Fruit fly (Drosophila melanogaster) whole organism, embryonic: ENCODE measurements around the gene CG32298.

ENCODE experiments used
- Aef1 ChIP-seq: fragments of 200-800 bp; sonication (Bioruptor generic); IDR thresholded peaks from 3 replicates; pipeline ENCODE4 v1.3.6; 2022; ENCODE audit warnings: missing biosample characterization, missing genetic modification characterization
- CG1024 ChIP-seq: fragments of 200-800 bp; sonication (Bioruptor generic); IDR thresholded peaks from 2 replicates; pipeline ENCODE4 v1.3.6; 2022; ENCODE audit warnings: missing biosample characterization, missing genetic modification characterization
- CG10543 ChIP-seq: fragments of 200-800 bp; sonication (Bioruptor generic); optimal IDR thresholded peaks from 3 replicates; lab custom pipeline; 2017; ENCODE audit warnings: missing biosample characterization, mild to moderate bottlenecking, missing genetic modification characterization, moderate library complexity
- CG12155 ChIP-seq: fragments of 200-800 bp; sonication (Bioruptor generic); optimal IDR thresholded peaks from 3 replicates; lab custom pipeline; 2016; ENCODE audit warnings: missing biosample characterization, missing genetic modification characterization
- CG12391 ChIP-seq: fragments of 200-800 bp; sonication (Bioruptor generic); optimal IDR thresholded peaks from 3 replicates; lab custom pipeline; 2018; ENCODE audit warnings: missing biosample characterization, mild to moderate bottlenecking, missing genetic modification characterization, moderate library complexity
- CG13287 ChIP-seq: fragments of 200-800 bp; sonication (Bioruptor generic); IDR thresholded peaks from 2 replicates; pipeline ENCODE4 v1.3.6; 2022; ENCODE audit warnings: missing biosample characterization, missing genetic modification characterization; ENCODE audit not compliant: partially characterized antibody
- CG14667 ChIP-seq: fragments of 200-800 bp; sonication (Bioruptor generic); IDR thresholded peaks from 2 replicates; pipeline ENCODE4 v1.3.6; 2022; ENCODE audit warnings: missing biosample characterization, missing genetic modification characterization
- CG15601 ChIP-seq: fragments of 200-800 bp; sonication (Bioruptor generic); optimal IDR thresholded peaks from 3 replicates; lab custom pipeline; 2019; ENCODE audit warnings: missing biosample characterization, mild to moderate bottlenecking, missing genetic modification characterization, moderate library complexity
- CG17802 ChIP-seq: fragments of 200-800 bp; sonication (Bioruptor generic); optimal IDR thresholded peaks from 2 replicates; lab custom pipeline; 2018; ENCODE audit warnings: missing biosample characterization, mild to moderate bottlenecking, missing genetic modification characterization, moderate library complexity
- CG17829 ChIP-seq: fragments of 200-800 bp; optimal IDR thresholded peaks from 2 replicates; lab custom pipeline; 2019; ENCODE audit warnings: missing biosample characterization, mild to moderate bottlenecking, missing genetic modification characterization, moderate library complexity
- CG2116 ChIP-seq: fragments of 200-800 bp; sonication (Bioruptor generic); optimal IDR thresholded peaks from 3 replicates; lab custom pipeline; 2018; ENCODE audit warnings: missing biosample characterization, mild to moderate bottlenecking, missing genetic modification characterization
- CG2120 ChIP-seq: fragments of 200-800 bp; sonication (Bioruptor generic); optimal IDR thresholded peaks from 3 replicates; lab custom pipeline; 2016; ENCODE audit warnings: missing biosample characterization, missing genetic modification characterization
- CG3065 ChIP-seq: fragments of 200-800 bp; sonication (Bioruptor generic); optimal IDR thresholded peaks from 2 replicates; lab custom pipeline; 2016; ENCODE audit warnings: missing biosample characterization, missing genetic modification characterization
- CG32772 ChIP-seq: fragments of 200-800 bp; sonication (Bioruptor generic); IDR thresholded peaks from 2 replicates; pipeline ENCODE4 v1.3.6; 2022; ENCODE audit warnings: missing biosample characterization, missing genetic modification characterization
- CG33213 ChIP-seq: fragments of 200-800 bp; sonication (Bioruptor generic); optimal IDR thresholded peaks from 3 replicates; lab custom pipeline; 2016; ENCODE audit warnings: missing biosample characterization, missing genetic modification characterization
- CG5245 ChIP-seq: fragments of 200-800 bp; sonication (Bioruptor generic); optimal IDR thresholded peaks from 3 replicates; lab custom pipeline; 2016; ENCODE audit warnings: missing biosample characterization, missing genetic modification characterization
- CG6175 ChIP-seq: fragments of 200-800 bp; sonication (Bioruptor generic); IDR thresholded peaks from 3 replicates; pipeline ENCODE4 v1.3.6; 2022; ENCODE audit warnings: missing biosample characterization, missing genetic modification characterization
- CG8359 ChIP-seq: fragments of 200-800 bp; sonication (Bioruptor generic); optimal IDR thresholded peaks from 2 replicates; lab custom pipeline; 2017; ENCODE audit warnings: missing biosample characterization, mild to moderate bottlenecking, missing genetic modification characterization, borderline replicate concordance
- CG8765 ChIP-seq: fragments of 200-800 bp; sonication (Bioruptor generic); IDR thresholded peaks from 2 replicates; pipeline ENCODE4 v1.3.6; 2022; ENCODE audit warnings: missing biosample characterization, missing genetic modification characterization
- CG8924 ChIP-seq: fragments of 200-800 bp; optimal IDR thresholded peaks from 3 replicates; lab custom pipeline; 2019; ENCODE audit warnings: missing biosample characterization, mild to moderate bottlenecking, missing genetic modification characterization, moderate library complexity
- CG9727 ChIP-seq: fragments of 200-800 bp; sonication (Bioruptor generic); optimal IDR thresholded peaks from 3 replicates; lab custom pipeline; 2017; ENCODE audit warnings: missing biosample characterization, mild to moderate bottlenecking, missing genetic modification characterization
- CkIIα-i1 ChIP-seq: fragments of 200-800 bp; sonication (Bioruptor generic); IDR thresholded peaks from 2 replicates; pipeline ENCODE4 v1.3.6; 2022; ENCODE audit warnings: missing biosample characterization, missing genetic modification characterization
- E2f1 ChIP-seq: fragments of 200-800 bp; sonication (Bioruptor generic); IDR thresholded peaks from 2 replicates; pipeline ENCODE4 v1.3.6; 2022; ENCODE audit warnings: missing biosample characterization, missing genetic modification characterization
- Hr3 ChIP-seq: fragments of 200-800 bp; sonication (Bioruptor generic); optimal IDR thresholded peaks from 3 replicates; lab custom pipeline; 2016; ENCODE audit warnings: missing biosample characterization, missing genetic modification characterization
- Hsf ChIP-seq: fragments of 200-800 bp; sonication (Bioruptor generic); optimal IDR thresholded peaks from 3 replicates; lab custom pipeline; 2016; ENCODE audit warnings: missing biosample characterization, missing genetic modification characterization
- Nf-YB ChIP-seq: fragments of 200-800 bp; sonication (Bioruptor generic); optimal IDR thresholded peaks from 3 replicates; lab custom pipeline; 2019; ENCODE audit warnings: missing biosample characterization, mild to moderate bottlenecking, missing genetic modification characterization, moderate library complexity
- Rfx ChIP-seq: fragments of 200-800 bp; sonication (Bioruptor generic); IDR thresholded peaks from 2 replicates; pipeline ENCODE4 v1.3.6; 2022; ENCODE audit warnings: missing biosample characterization, missing genetic modification characterization
- Sin3A ChIP-seq: fragments of >200 bp; optimal IDR thresholded peaks from 2 replicates; lab custom pipeline; 2018
- Sry-β ChIP-seq: fragments of 200-800 bp; sonication (Bioruptor generic); optimal IDR thresholded peaks from 2 replicates; lab custom pipeline; 2018; ENCODE audit warnings: missing biosample characterization, mild to moderate bottlenecking, missing genetic modification characterization, moderate library complexity
- Xbp1 ChIP-seq: fragments of 200-800 bp; sonication (Bioruptor generic); optimal IDR thresholded peaks from 3 replicates; lab custom pipeline; 2016; ENCODE audit warnings: missing biosample characterization, mild to moderate bottlenecking, missing genetic modification characterization
- abd-A ChIP-seq: fragments of 200-800 bp; sonication (Bioruptor generic); optimal IDR thresholded peaks from 3 replicates; lab custom pipeline; 2019; ENCODE audit warnings: missing biosample characterization, mild to moderate bottlenecking, missing genetic modification characterization, moderate library complexity
- aop ChIP-seq: fragments of 200-800 bp; sonication (Bioruptor generic); IDR thresholded peaks from 2 replicates; pipeline ENCODE4 v1.3.6; 2022; ENCODE audit warnings: missing biosample characterization, missing genetic modification characterization
- az2 ChIP-seq: fragments of 200-800 bp; sonication (Bioruptor generic); optimal IDR thresholded peaks from 3 replicates; lab custom pipeline; 2016; ENCODE audit warnings: missing biosample characterization, missing genetic modification characterization
- bcd ChIP-seq: fragments of 200-800 bp; sonication (Bioruptor generic); optimal IDR thresholded peaks from 2 replicates; lab custom pipeline; 2017; ENCODE audit warnings: missing biosample characterization, mild to moderate bottlenecking, missing genetic modification characterization
- chm ChIP-seq: fragments of 200-800 bp; sonication (Bioruptor generic); IDR thresholded peaks from 2 replicates; pipeline ENCODE4 v1.3.6; 2022; ENCODE audit warnings: missing biosample characterization, missing genetic modification characterization
- dmrt11E ChIP-seq: fragments of 200-800 bp; sonication (Bioruptor generic); optimal IDR thresholded peaks from 3 replicates; lab custom pipeline; 2018; ENCODE audit warnings: missing biosample characterization, mild to moderate bottlenecking, missing genetic modification characterization, moderate library complexity
- dpn ChIP-seq, 2 experiments: fragments of 200-800 bp; sonication (Bioruptor generic); optimal IDR thresholded peaks; 3 replicates each; lab custom pipeline; 2016; ENCODE audit warnings: missing biosample characterization in 2 of 2, missing genetic modification characterization in 2 of 2
- fd3F ChIP-seq: fragments of 200-800 bp; sonication (Bioruptor generic); optimal IDR thresholded peaks from 2 replicates; lab custom pipeline; 2018; ENCODE audit warnings: missing biosample characterization, mild to moderate bottlenecking, missing genetic modification characterization, moderate library complexity
- grau ChIP-seq: fragments of 200-800 bp; optimal IDR thresholded peaks from 3 replicates; lab custom pipeline; 2019; ENCODE audit warnings: missing biosample characterization, mild to moderate bottlenecking, missing genetic modification characterization, moderate library complexity
- gsb ChIP-seq: fragments of 200-800 bp; sonication (Bioruptor generic); IDR thresholded peaks from 2 replicates; pipeline ENCODE4 v1.3.6; 2022; ENCODE audit warnings: missing biosample characterization, missing genetic modification characterization
- h ChIP-seq: fragments of >200 bp; optimal IDR thresholded peaks from 2 replicates; lab custom pipeline; 2017
- jing ChIP-seq: fragments of 200-800 bp; sonication (Bioruptor generic); optimal IDR thresholded peaks from 2 replicates; lab custom pipeline; 2018; ENCODE audit warnings: missing biosample characterization, mild to moderate bottlenecking, missing genetic modification characterization
- nerfin-2 ChIP-seq: fragments of 200-800 bp; sonication (Bioruptor generic); IDR thresholded peaks from 2 replicates; pipeline ENCODE4 v1.3.6; 2022; ENCODE audit warnings: missing biosample characterization, missing genetic modification characterization; ENCODE audit not compliant: partially characterized antibody
- nom ChIP-seq: fragments of 200-800 bp; sonication (Bioruptor generic); optimal IDR thresholded peaks from 2 replicates; lab custom pipeline; 2017; ENCODE audit warnings: missing biosample characterization, missing genetic modification characterization, mild to moderate bottlenecking, moderate library complexity, missing genetic modification reagents
- pfk ChIP-seq: fragments of 200-800 bp; sonication (Bioruptor generic); optimal IDR thresholded peaks from 2 replicates; lab custom pipeline; 2018; ENCODE audit warnings: missing biosample characterization, mild to moderate bottlenecking, missing genetic modification characterization, moderate library complexity
- prd ChIP-seq, 3 experiments: fragments of >200 bp in 2 of 3; fragments of 200-800 bp in 1 of 3; sonication (Bioruptor generic) in 1 of 3; optimal IDR thresholded peaks in 2 of 3; IDR thresholded peaks in 1 of 3; 2 replicates in 2 of 3; 3 replicates in 1 of 3; pipeline versions ENCODE4 v1.3.6 to Lab custom; 2017 to 2022; ENCODE audit warnings: missing biosample characterization in 1 of 3, missing genetic modification characterization in 1 of 3
- sens-2 ChIP-seq: fragments of 200-800 bp; sonication (Bioruptor generic); IDR thresholded peaks from 2 replicates; pipeline ENCODE4 v1.3.6; 2022; ENCODE audit warnings: missing biosample characterization, missing genetic modification characterization
- sima ChIP-seq: fragments of 200-800 bp; sonication (Bioruptor generic); optimal IDR thresholded peaks from 2 replicates; lab custom pipeline; 2016; ENCODE audit warnings: missing biosample characterization, missing genetic modification characterization
- ttk ChIP-seq: fragments of 200-800 bp; sonication (Bioruptor generic); IDR thresholded peaks from 2 replicates; pipeline ENCODE4 v2.1.2; 2022; ENCODE audit warnings: missing biosample characterization, missing genetic modification characterization
- wdn ChIP-seq: fragments of 200-800 bp; sonication (Bioruptor generic); IDR thresholded peaks from 2 replicates; pipeline ENCODE4 v1.3.6; 2022; ENCODE audit warnings: missing biosample characterization, missing genetic modification characterization
- zfh1 ChIP-seq: fragments of 200-800 bp; sonication (Bioruptor generic); IDR thresholded peaks from 3 replicates; pipeline ENCODE4 v1.3.6; 2022; ENCODE audit warnings: missing biosample characterization, missing genetic modification characterization

The CG32298 gene

dm6 chr3L:2371882-2372281 lies 18.9 kb downstream of the CG32298 start, which contains the start of the genes CG1317 and CG8993 (continued):
- no peak for TF ChIP-seq pfk (GFP tag; lab: Kevin White, UChicago)
- no peak for TF ChIP-seq CG17802 (tag; lab: Kevin White, UChicago)
- TF ChIP-seq abd-A (tag; lab: Kevin White, UChicago), result peak; percentile 76
- peak; percentile 41; the same call in 1 of the 2 replicates for TF ChIP-seq nerfin-2 (GFP tag; lab: Robert Waterston, UW)
- no peak for TF ChIP-seq h (lab: Kevin White, UChicago)
- TF ChIP-seq CG2120 (GFP tag; lab: Kevin White, UChicago), result peak; percentile 42
- no peak for TF ChIP-seq jing (GFP tag; lab: Kevin White, UChicago)
- TF ChIP-seq Nf-YB (GFP tag; lab: Kevin White, UChicago), result no peak
- no peak for TF ChIP-seq bcd (GFP tag; lab: Kevin White, UChicago)
- TF ChIP-seq chm, result no peak
- peak; percentile 55 for TF ChIP-seq Xbp1 (GFP tag; lab: Kevin White, UChicago)
- TF ChIP-seq dpn (GFP tag; optimal IDR thresholded peaks at IDR 0.05; lab: Kevin White, UChicago), result peak in 1 of 2 experiments; percentile 62
- peak; percentile 83 for TF ChIP-seq CG12391 (tag; lab: Kevin White, UChicago)
- TF ChIP-seq CG8924 (tag; lab: Kevin White, UChicago), result peak; percentile 54
- TF ChIP-seq fd3F (GFP tag; lab: Kevin White, UChicago), result peak; percentile 1
- no peak for TF ChIP-seq CG8359 (GFP tag; lab: Kevin White, UChicago)
- peak; percentile 42 for TF ChIP-seq CG10543 (GFP tag; lab: Kevin White, UChicago)
- peak; percentile 86 for TF ChIP-seq CG13287 (GFP tag; lab: Robert Waterston, UW)
- TF ChIP-seq CG12155 (GFP tag; lab: Kevin White, UChicago), result peak; percentile 31
- TF ChIP-seq aop (GFP tag; lab: Robert Waterston, UW), result no peak
- no peak for TF ChIP-seq wdn (GFP tag; lab: Robert Waterston, UW)
- TF ChIP-seq Sry-β, result peak; percentile 73
- TF ChIP-seq CkIIα-i1 (GFP tag; lab: Robert Waterston, UW), result no peak
- no peak for TF ChIP-seq CG3065 (GFP tag; lab: Kevin White, UChicago)
- TF ChIP-seq CG33213 (GFP tag; lab: Kevin White, UChicago), result no peak
- no peak for TF ChIP-seq CG6175 (GFP tag; lab: Robert Waterston, UW)
- TF ChIP-seq CG2116 (GFP tag; lab: Kevin White, UChicago), result peak; percentile 56
- TF ChIP-seq ttk (GFP tag; lab: Robert Waterston, UW), result no peak
- TF ChIP-seq Hr3, result peak; percentile 59
- TF ChIP-seq CG8765 (GFP tag; lab: Robert Waterston, UW), result 0 out of 2 replicates have a peak, but pooled peaks have one; percentile 45
- 0 out of 2 replicates have a peak, but pooled peaks have one; percentile 18 for TF ChIP-seq E2f1 (GFP tag; lab: Robert Waterston, UW)
- no peak for TF ChIP-seq nom (GFP tag; lab: Kevin White, UChicago)
- TF ChIP-seq prd (optimal IDR thresholded peaks at IDR 0.05; lab: Kevin White, UChicago), result no peak
- peak; percentile 83 for TF ChIP-seq prd (GFP tag; IDR thresholded peaks at IDR 0.05; lab: Robert Waterston, UW)
- TF ChIP-seq CG17829, result peak; percentile 80
- no peak for TF ChIP-seq gsb (GFP tag; lab: Robert Waterston, UW)
- TF ChIP-seq Hsf (GFP tag; lab: Kevin White, UChicago), result peak; percentile 34
- no peak for TF ChIP-seq sens-2 (GFP tag; lab: Robert Waterston, UW)
- no peak for TF ChIP-seq CG14667 (GFP tag; lab: Robert Waterston, UW)
- TF ChIP-seq CG1024 (GFP tag; lab: Robert Waterston, UW), result no peak
- peak; percentile 13 for TF ChIP-seq Sin3A (lab: Kevin White, UChicago)
- peak; percentile 74 for TF ChIP-seq CG15601 (tag; lab: Kevin White, UChicago)
- no peak for TF ChIP-seq zfh1
- peak; percentile 67; the same call in 1 of the 2 replicates for TF ChIP-seq Rfx (GFP tag; lab: Robert Waterston, UW)
- peak; percentile 37 for TF ChIP-seq az2 (GFP tag; lab: Kevin White, UChicago)
- no peak for TF ChIP-seq CG5245
- peak; percentile 84 for TF ChIP-seq Aef1 (GFP tag; lab: Robert Waterston, UW)
- TF ChIP-seq grau (tag; lab: Kevin White, UChicago), result peak; percentile 66
- peak; percentile 61 for TF ChIP-seq CG9727
- TF ChIP-seq sima, result no peak
- peak; percentile 62; the same call in 1 of the 2 replicates for TF ChIP-seq CG32772 (GFP tag; lab: Robert Waterston, UW)
- TF ChIP-seq dmrt11E, result peak; percentile 54
